Worm (Caenorhabditis elegans): ENCODE measurements around the gene nfyb-1.

nfyb-1 gene

ce11 chrII:467265-467664 is at the start of gene nfyb-1:
Gene nfyb-1, minus strand, starts transcription at chrII:467365.
- TF ChIP-seq unc-62 (GFP tag; optimal IDR thresholded peaks at IDR 0.05), result no peak

- no peak for TF ChIP-seq unc-62 (GFP tag; optimal IDR thresholded peaks at IDR 0.05)
These were observed 48.6 kb upstream of the nfyb-1 start, which contains the start of gene mab-9 for ce11 chrII:515765-516164. Gene mab-9, plus strand, starts transcription at chrII:516024.

ce11 chrII:512630-513029 is 45.5 kb upstream of the nfyb-1 start:
- TF ChIP-seq unc-62 (GFP tag; optimal IDR thresholded peaks at IDR 0.05), result no peak

ce11 chrII:511968-512367 is 44.8 kb upstream of the nfyb-1 start:
- no peak for TF ChIP-seq unc-62 (GFP tag; optimal IDR thresholded peaks at IDR 0.05)

- TF ChIP-seq unc-62 (GFP tag; optimal IDR thresholded peaks at IDR 0.05), result no peak
These were observed 42.1 kb upstream of the nfyb-1 start, which contains the start of gene srh-105 for ce11 chrII:509230-509629. Gene srh-105, minus strand, starts transcription at chrII:509330.

ce11 chrII:508603-509002 is 41.4 kb upstream of the nfyb-1 start:
- no peak for TF ChIP-seq unc-62 (GFP tag; optimal IDR thresholded peaks at IDR 0.05)

- no peak for TF ChIP-seq unc-62 (GFP tag; optimal IDR thresholded peaks at IDR 0.05)
These were observed 38.9 kb upstream of the nfyb-1 start for ce11 chrII:506069-506468.

- TF ChIP-seq unc-62 (GFP tag; optimal IDR thresholded peaks at IDR 0.05), result no peak
These were observed 35.5 kb upstream of the nfyb-1 start for ce11 chrII:502638-503037.

ce11 chrII:495124-495523 is 28.0 kb upstream of the nfyb-1 start, which contains the start of gene sms-5:
Gene sms-5, plus strand, starts transcription at chrII:495424.
- TF ChIP-seq unc-62 (GFP tag; optimal IDR thresholded peaks at IDR 0.05), result no peak

- no peak for TF ChIP-seq unc-62 (GFP tag; optimal IDR thresholded peaks at IDR 0.05)
These were observed 17.3 kb upstream of the nfyb-1 start, which contains the start of the genes gldi-1 and prp-21 for ce11 chrII:484328-484916. Gene gldi-1, minus strand, starts transcription at chrII:484378. Gene prp-21, plus strand, starts transcription at chrII:484866.

- no peak for TF ChIP-seq unc-62 (GFP tag; optimal IDR thresholded peaks at IDR 0.05)
These were observed 8.8 kb upstream of the nfyb-1 start, which contains the start of gene nsun-1 for ce11 chrII:475890-476420. Gene nsun-1, minus strand, starts transcription at chrII:475940.

ce11 chrII:475312-475711 is 8.1 kb upstream of the nfyb-1 start:
- no peak for TF ChIP-seq unc-62 (GFP tag; optimal IDR thresholded peaks at IDR 0.05)

ce11 chrII:473203-473602 is 6.0 kb upstream of the nfyb-1 start, which contains the start of gene W07E6.5:
Gene W07E6.5, plus strand, starts transcription at chrII:473503.
- TF ChIP-seq unc-62 (GFP tag; optimal IDR thresholded peaks at IDR 0.05), result no peak

ce11 chrII:470375-470774 is 3.2 kb upstream of the nfyb-1 start, which contains the start of gene tomm-22:
Gene tomm-22, minus strand, starts transcription at chrII:470475.
- no peak for TF ChIP-seq unc-62 (GFP tag; optimal IDR thresholded peaks at IDR 0.05)

ce11 chrII:461297-461696 is 5.9 kb downstream of the nfyb-1 start:
- TF ChIP-seq unc-62 (GFP tag; optimal IDR thresholded peaks at IDR 0.05), result no peak

ce11 chrII:460835-461234 is 6.3 kb downstream of the nfyb-1 start, which contains the start of gene W10D9.3:
Gene W10D9.3, minus strand, starts transcription at chrII:460935.
- no peak for TF ChIP-seq unc-62 (GFP tag; optimal IDR thresholded peaks at IDR 0.05)

ce11 chrII:457790-458189 is 9.4 kb downstream of the nfyb-1 start, which contains the start of gene gvd-1:
Gene gvd-1, minus strand, starts transcription at chrII:457890.
- TF ChIP-seq unc-62 (GFP tag; optimal IDR thresholded peaks at IDR 0.05), result no peak
